Worm (Caenorhabditis elegans): Measurements from ENCODE around the gene srg-15.
A peak's percentile ranks its signal among the peaks of the same experiment; 100 is the strongest.

Gene srg-15

DNA sequence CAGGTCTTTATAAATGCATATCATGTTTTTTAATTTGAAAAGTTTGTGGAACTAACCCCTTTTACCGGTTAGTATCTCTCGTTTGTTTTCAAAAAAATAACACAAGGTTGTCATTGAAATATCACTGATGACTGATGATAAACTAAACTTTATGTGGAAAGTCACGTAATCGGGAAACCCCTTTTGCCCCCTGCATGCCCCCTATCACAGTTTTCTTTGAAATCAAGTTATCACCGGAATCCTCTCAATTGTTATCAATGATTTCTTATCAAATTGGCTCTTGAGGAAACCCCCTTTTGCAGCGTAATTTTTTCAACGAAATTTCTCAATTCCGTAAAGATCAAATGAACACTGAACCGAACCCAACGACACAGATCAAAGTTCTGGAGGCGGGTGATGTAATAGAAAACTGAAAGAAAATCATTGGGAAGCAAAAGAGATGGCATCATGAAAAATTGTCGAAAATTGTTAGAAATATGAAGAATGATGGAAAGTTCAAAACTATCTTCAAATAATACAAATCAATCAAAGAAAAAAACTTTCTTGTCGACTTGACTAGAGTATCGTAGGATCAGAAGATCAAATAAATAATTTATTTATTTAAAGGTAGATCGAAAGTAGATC, 30.2 kb upstream of the srg-15 start (continued):
- TF ChIP-seq unc-86 (tag; optimal IDR thresholded peaks at IDR 0.05) (no peak), fkh-10 (GFP tag; optimal IDR thresholded peaks at IDR 0.05) (no peak), nhr-84 (tag; optimal IDR thresholded peaks at IDR 0.05) (no peak), pax-3 (tag; optimal IDR thresholded peaks at IDR 0.05) (no peak), Y116A8C.19 (tag; optimal IDR thresholded peaks at IDR 0.05; ENCODE audit: borderline replicate concordance) (no peak), unc-98 (GFP tag; IDR thresholded peaks at IDR 0.05) (no peak), grh-1 (GFP tag; IDR thresholded peaks at IDR 0.05) (peak; percentile 76), ztf-4 (tag; optimal IDR thresholded peaks at IDR 0.05) (no peak), nhr-85 (tag) (peak; percentile 96), skn-1 (tag; optimal IDR thresholded peaks at IDR 0.05) (no peak), elt-3 (tag; optimal IDR thresholded peaks at IDR 0.05) (peak; percentile 77 to 97 (median 95)), mep-1 (tag; optimal IDR thresholded peaks at IDR 0.05) (no peak), hpl-2 (GFP tag; optimal IDR thresholded peaks at IDR 0.05) (no peak), lin-35 (GFP tag; optimal IDR thresholded peaks at IDR 0.05) (peak in 1 of 2 experiments; percentile 40), aha-1 (tag; optimal IDR thresholded peaks at IDR 0.05) (peak; percentile 46), aly-2 (tag; optimal IDR thresholded peaks at IDR 0.05) (no peak), dsc-1 (tag; optimal IDR thresholded peaks at IDR 0.05) (no peak), isw-1 (GFP tag; IDR thresholded peaks at IDR 0.05) (no peak), mdl-1 (tag; optimal IDR thresholded peaks at IDR 0.05) (peak in 1 of 2 experiments; percentile 63), ztf-11 (tag; optimal IDR thresholded peaks at IDR 0.05) (no peak), mef-2 (tag; optimal IDR thresholded peaks at IDR 0.05) (no peak), egl-27 (tag; optimal IDR thresholded peaks at IDR 0.05) (peak in 1 of 2 experiments; percentile 19), fkh-8 (tag; optimal IDR thresholded peaks at IDR 0.05) (no peak), ceh-8 (GFP tag; optimal IDR thresholded peaks at IDR 0.05) (no peak), lir-3 (tag; optimal IDR thresholded peaks at IDR 0.05; ENCODE audit: poor library complexity) (no peak), ets-5 (GFP tag; IDR thresholded peaks at IDR 0.05) (no peak), unc-62 (GFP tag; optimal IDR thresholded peaks at IDR 0.05) (no peak), fos-1 (tag; optimal IDR thresholded peaks at IDR 0.05) (peak; percentile 41), nhr-12 (tag; optimal IDR thresholded peaks at IDR 0.05) (no peak), nhr-11 (tag; optimal IDR thresholded peaks at IDR 0.05) (no peak), tlp-1 (tag; optimal IDR thresholded peaks at IDR 0.05) (no peak), nhr-76 (tag; optimal IDR thresholded peaks at IDR 0.05) (no peak), nhr-28 (tag; optimal IDR thresholded peaks at IDR 0.05) (no peak), F16B12.6 (tag; optimal IDR thresholded peaks at IDR 0.05) (no peak), alr-1 (tag; optimal IDR thresholded peaks at IDR 0.05; ENCODE audit: borderline replicate concordance) (no peak), nhr-71 (tag; optimal IDR thresholded peaks at IDR 0.05) (peak; percentile 83), ama-1 (optimal IDR thresholded peaks at IDR 0.05) (no peak), pag-3 (tag; optimal IDR thresholded peaks at IDR 0.05; ENCODE audit: borderline replicate concordance, insufficient read depth) (no peak), jun-1 (tag; optimal IDR thresholded peaks at IDR 0.05) (no peak), irx-1 (tag; optimal IDR thresholded peaks at IDR 0.05) (no peak), nhr-237 (tag; optimal IDR thresholded peaks at IDR 0.05) (no peak), dpl-1 (GFP tag; optimal IDR thresholded peaks at IDR 0.05) (no peak), rnt-1 (tag; optimal IDR thresholded peaks at IDR 0.05) (no peak), hlh-4 (tag; optimal IDR thresholded peaks at IDR 0.05) (no peak), ceh-63 (GFP tag; optimal IDR thresholded peaks at IDR 0.05) (no peak), nhr-77 (tag; optimal IDR thresholded peaks at IDR 0.05) (no peak), elt-2 (tag; optimal IDR thresholded peaks at IDR 0.05) (peak; percentile 93), fkh-4 (tag; optimal IDR thresholded peaks at IDR 0.05; ENCODE audit: borderline replicate concordance) (no peak)
